Worm (Caenorhabditis elegans) whole organism, L2 larva: ENCODE data around the gene str-4.
A peak's percentile ranks its signal among the peaks of the same experiment; 100 is the strongest.

ENCODE experiments used
- C34F6.9 ChIP-seq: fragments of 150-350 bp; optimal IDR thresholded peaks from 2 replicates; lab custom pipeline; 2014; ENCODE audit warnings: missing biosample characterization, missing genetic modification characterization
- F13H6.1 ChIP-seq: sonication (generic microtip); optimal IDR thresholded peaks from 2 replicates; lab custom pipeline; 2016; ENCODE audit warnings: missing genetic modification characterization, missing compliant biosample characterization
- R02D3.7 ChIP-seq: fragments of 150-350 bp; optimal IDR thresholded peaks from 2 replicates; lab custom pipeline; 2014; ENCODE audit warnings: missing biosample characterization, missing genetic modification characterization
- Y55F3AM.14 ChIP-seq: fragments of 200-800 bp; sonication (Bioruptor generic); optimal IDR thresholded peaks from 2 replicates; lab custom pipeline; 2018; ENCODE audit warnings: mild to moderate bottlenecking, missing genetic modification characterization, missing compliant biosample characterization
- ZK546.5 ChIP-seq: sonication (generic microtip); optimal IDR thresholded peaks from 2 replicates; lab custom pipeline; 2017; ENCODE audit warnings: missing biosample characterization, missing genetic modification characterization
- alr-1 ChIP-seq: fragments of 150-350 bp; optimal IDR thresholded peaks from 2 replicates; lab custom pipeline; 2014; ENCODE audit warnings: missing biosample characterization, missing genetic modification characterization
- aly-2 ChIP-seq: fragments of 150-350 bp; optimal IDR thresholded peaks from 2 replicates; lab custom pipeline; 2014; ENCODE audit warnings: missing biosample characterization, missing genetic modification characterization
- blmp-1 ChIP-seq: sonication (generic microtip); optimal IDR thresholded peaks from 2 replicates; lab custom pipeline; 2017; ENCODE audit warnings: missing genetic modification characterization, mild to moderate bottlenecking, missing compliant biosample characterization, antibody characterized with exemption, moderate library complexity; ENCODE audit not compliant: insufficient read depth
- ceh-16 ChIP-seq: fragments of 150-350 bp; optimal IDR thresholded peaks from 2 replicates; lab custom pipeline; 2014; ENCODE audit warnings: missing biosample characterization, missing genetic modification characterization
- crh-2 ChIP-seq: sonication (generic microtip); optimal IDR thresholded peaks from 2 replicates; lab custom pipeline; 2017; ENCODE audit warnings: missing biosample characterization, missing genetic modification characterization
- egl-27 ChIP-seq: sonication (generic microtip); optimal IDR thresholded peaks from 3 replicates; lab custom pipeline; 2017; ENCODE audit warnings: missing biosample characterization, missing genetic modification reagents, missing genetic modification characterization
- elt-1 ChIP-seq: fragments of 150-350 bp; optimal IDR thresholded peaks from 2 replicates; lab custom pipeline; 2014; ENCODE audit warnings: missing biosample characterization, missing genetic modification characterization
- elt-3 ChIP-seq: sonication (generic microtip); optimal IDR thresholded peaks from 2 replicates; lab custom pipeline; 2017; ENCODE audit warnings: missing biosample characterization, missing genetic modification characterization
- fos-1 ChIP-seq: fragments of 150-350 bp; optimal IDR thresholded peaks from 2 replicates; lab custom pipeline; 2014; ENCODE audit warnings: missing biosample characterization, missing genetic modification characterization
- gmeb-1 ChIP-seq: fragments of 150-350 bp; optimal IDR thresholded peaks from 2 replicates; lab custom pipeline; 2014; ENCODE audit warnings: missing biosample characterization, missing genetic modification characterization
- lin-11 ChIP-seq: fragments of 150-350 bp; sonication (generic microtip); optimal IDR thresholded peaks from 2 replicates; lab custom pipeline; 2014; ENCODE audit warnings: missing biosample characterization, missing genetic modification characterization, inconsistent platforms, mixed read lengths
- lin-13 ChIP-seq: fragments of 150-350 bp; optimal IDR thresholded peaks from 2 replicates; lab custom pipeline; 2014; ENCODE audit warnings: missing biosample characterization, missing genetic modification reagents, missing genetic modification characterization
- lin-39 ChIP-seq: fragments of 150-350 bp; optimal IDR thresholded peaks from 2 replicates; lab custom pipeline; 2014; ENCODE audit warnings: missing biosample characterization, missing genetic modification reagents, missing genetic modification characterization
- lsy-2 ChIP-seq, 2 experiments: fragments of 150-350 bp in 1 of 2; sonication (generic microtip) in 1 of 2; optimal IDR thresholded peaks; 2 replicates each; lab custom pipeline; 2014 to 2017; ENCODE audit warnings: missing biosample characterization in 2 of 2, missing genetic modification characterization in 2 of 2
- mab-5 ChIP-seq: fragments of 150-350 bp; optimal IDR thresholded peaks from 2 replicates; lab custom pipeline; 2014; ENCODE audit warnings: missing biosample characterization, missing genetic modification characterization
- mbf-1 ChIP-seq: sonication (generic microtip); optimal IDR thresholded peaks from 2 replicates; lab custom pipeline; 2017; ENCODE audit warnings: missing biosample characterization, missing genetic modification characterization
- mdl-1 ChIP-seq, 2 experiments: fragments of 150-350 bp in 1 of 2; sonication (generic microtip) in 1 of 2; optimal IDR thresholded peaks; 2 replicates each; lab custom pipeline; 2017; ENCODE audit warnings: missing biosample characterization in 2 of 2, missing genetic modification characterization in 2 of 2
- nhr-10 ChIP-seq: sonication (generic microtip); optimal IDR thresholded peaks from 2 replicates; lab custom pipeline; 2017; ENCODE audit warnings: missing biosample characterization, missing genetic modification characterization
- nhr-11 ChIP-seq: fragments of 150-350 bp; optimal IDR thresholded peaks from 2 replicates; lab custom pipeline; 2014; ENCODE audit warnings: missing biosample characterization, missing genetic modification characterization
- nhr-129 ChIP-seq: fragments of 150-350 bp; optimal IDR thresholded peaks from 2 replicates; lab custom pipeline; 2014; ENCODE audit warnings: missing biosample characterization, missing genetic modification characterization
- nhr-21 ChIP-seq: fragments of 150-350 bp; optimal IDR thresholded peaks from 2 replicates; lab custom pipeline; 2014; ENCODE audit warnings: missing biosample characterization, missing genetic modification characterization
- nhr-23 ChIP-seq: fragments of 150-350 bp; optimal IDR thresholded peaks from 2 replicates; lab custom pipeline; 2014; ENCODE audit warnings: missing biosample characterization, missing genetic modification reagents, missing genetic modification characterization
- nhr-237 ChIP-seq: fragments of 150-350 bp; optimal IDR thresholded peaks from 2 replicates; lab custom pipeline; 2014; ENCODE audit warnings: missing biosample characterization, missing genetic modification characterization
- nhr-25 ChIP-seq: fragments of 150-350 bp; sonication (generic microtip); optimal IDR thresholded peaks from 3 replicates; lab custom pipeline; 2014; ENCODE audit warnings: missing biosample characterization, missing genetic modification characterization
- nhr-77 ChIP-seq: fragments of 150-350 bp; optimal IDR thresholded peaks from 2 replicates; lab custom pipeline; 2014; ENCODE audit warnings: missing biosample characterization, missing genetic modification characterization
- peb-1 ChIP-seq: fragments of 150-350 bp; optimal IDR thresholded peaks from 2 replicates; lab custom pipeline; 2014; ENCODE audit warnings: missing biosample characterization, missing genetic modification characterization
- sem-4 ChIP-seq: fragments of 150-350 bp; optimal IDR thresholded peaks from 2 replicates; lab custom pipeline; 2014; ENCODE audit warnings: missing biosample characterization, missing genetic modification reagents, missing genetic modification characterization
- skn-1 ChIP-seq: sonication (generic microtip); optimal IDR thresholded peaks from 2 replicates; lab custom pipeline; 2017; ENCODE audit warnings: missing biosample characterization, missing genetic modification characterization
- sma-3 ChIP-seq: sonication (generic microtip); optimal IDR thresholded peaks from 2 replicates; lab custom pipeline; 2016; ENCODE audit warnings: missing genetic modification reagents, missing genetic modification characterization, missing compliant biosample characterization
- sma-9 ChIP-seq, 2 experiments: fragments of 150-350 bp in 1 of 2; sonication (generic microtip) in 1 of 2; optimal IDR thresholded peaks; 2 replicates each; lab custom pipeline; 2014 to 2016; ENCODE audit warnings: missing genetic modification characterization in 2 of 2, mild to moderate bottlenecking in 1 of 2, missing biosample characterization in 1 of 2, missing compliant biosample characterization in 1 of 2, missing genetic modification reagents in 1 of 2, moderate library complexity in 1 of 2
- snpc-4 ChIP-seq: fragments of 150-350 bp; optimal IDR thresholded peaks from 2 replicates; lab custom pipeline; 2014; ENCODE audit warnings: missing biosample characterization, missing genetic modification characterization
- unc-39 ChIP-seq: fragments of 150-350 bp; optimal IDR thresholded peaks from 2 replicates; lab custom pipeline; 2014; ENCODE audit warnings: missing biosample characterization, missing genetic modification characterization
- unc-55 ChIP-seq: fragments of 150-350 bp; sonication (generic microtip); optimal IDR thresholded peaks from 3 replicates; lab custom pipeline; 2014; ENCODE audit warnings: missing biosample characterization, missing genetic modification reagents, missing genetic modification characterization
- unc-62 ChIP-seq: fragments of 150-350 bp; optimal IDR thresholded peaks from 2 replicates; lab custom pipeline; 2014; ENCODE audit warnings: missing biosample characterization, missing genetic modification reagents, missing genetic modification characterization
- zag-1 ChIP-seq: fragments of 150-350 bp; optimal IDR thresholded peaks from 2 replicates; lab custom pipeline; 2014; ENCODE audit warnings: missing biosample characterization, missing genetic modification characterization
- ztf-1 ChIP-seq: fragments of 200-800 bp; sonication (Bioruptor generic); conservative IDR thresholded peaks from 2 replicates; pipeline ENCODE4 v1.3.6; 2022; ENCODE audit warnings: missing genetic modification characterization, missing compliant biosample characterization
- ztf-11 ChIP-seq: sonication (generic microtip); optimal IDR thresholded peaks from 2 replicates; lab custom pipeline; 2017; ENCODE audit warnings: missing biosample characterization, missing genetic modification characterization
- ztf-4 ChIP-seq: fragments of 150-350 bp; optimal IDR thresholded peaks from 2 replicates; lab custom pipeline; 2014; ENCODE audit warnings: missing biosample characterization, missing genetic modification characterization

Gene str-4

ce11 chrV:13294507-13294906 lies 45.0 kb downstream of the str-4 start:
- TF ChIP-seq alr-1 (tag; lab: Kevin White, UChicago) (no peak), lin-13 (no peak), ztf-11 (no peak), mbf-1 (tag; lab: Kevin White, UChicago) (no peak), Y55F3AM.14 (no peak), nhr-77 (tag; lab: Kevin White, UChicago) (no peak), gmeb-1 (tag; lab: Kevin White, UChicago) (no peak), crh-2 (tag; lab: Kevin White, UChicago) (no peak), nhr-11 (tag; lab: Kevin White, UChicago) (no peak), elt-3 (tag; lab: Kevin White, UChicago) (no peak), skn-1 (no peak), ceh-16 (no peak), zag-1 (tag; lab: Kevin White, UChicago) (no peak), mab-5 (tag; lab: Kevin White, UChicago) (no peak), unc-62 (GFP tag; lab: Kevin White, UChicago) (no peak), R02D3.7 (tag; lab: Kevin White, UChicago) (no peak), mdl-1 (tag; optimal IDR thresholded peaks at IDR 0.05; lab: Kevin White, UChicago) (no peak)

- no peak for TF ChIP-seq nhr-25 (tag; lab: Kevin White, UChicago)
- TF ChIP-seq aly-2 (tag; lab: Kevin White, UChicago) = no peak
- no peak for TF ChIP-seq nhr-10
- TF ChIP-seq nhr-237 = no peak
- no peak for TF ChIP-seq gmeb-1 (tag; lab: Kevin White, UChicago)
- TF ChIP-seq nhr-129 (tag; lab: Kevin White, UChicago) = peak; percentile 1
- no peak for TF ChIP-seq nhr-11 (tag; lab: Kevin White, UChicago)
- no peak for TF ChIP-seq Y55F3AM.14
- no peak for TF ChIP-seq nhr-77 (tag; lab: Kevin White, UChicago)
- no peak for TF ChIP-seq unc-55 (GFP tag; lab: Kevin White, UChicago)
- no peak for TF ChIP-seq unc-39 (tag; lab: Kevin White, UChicago)
- no peak for TF ChIP-seq ztf-11
- no peak for TF ChIP-seq crh-2 (tag; lab: Kevin White, UChicago)
- TF ChIP-seq peb-1 (tag; lab: Kevin White, UChicago) = no peak
- TF ChIP-seq sma-3 = no peak
- no peak for TF ChIP-seq ztf-4 (tag; lab: Kevin White, UChicago)
- no peak for TF ChIP-seq ceh-16
- no peak for TF ChIP-seq lin-13
- peak in 1 of 2 experiments; percentile 17 for TF ChIP-seq lsy-2 (tag; optimal IDR thresholded peaks at IDR 0.05; lab: Kevin White, UChicago)
- peak; percentile 6 for TF ChIP-seq mab-5 (tag; lab: Kevin White, UChicago)
- peak; percentile 8 for TF ChIP-seq C34F6.9 (tag; lab: Kevin White, UChicago)
- no peak for TF ChIP-seq nhr-21 (tag; lab: Kevin White, UChicago)
- TF ChIP-seq lin-39 = no peak
- no peak for TF ChIP-seq lin-11
- no peak for TF ChIP-seq mbf-1 (tag; lab: Kevin White, UChicago)
- peak; percentile 37 for TF ChIP-seq F13H6.1 (tag; lab: Kevin White, UChicago)
- no peak for TF ChIP-seq snpc-4 (tag; lab: Kevin White, UChicago)
- TF ChIP-seq egl-27 (tag; lab: Kevin White, UChicago) = no peak
- no peak for TF ChIP-seq blmp-1
- no peak for TF ChIP-seq ztf-1 (GFP tag; lab: Robert Waterston, UW)
- TF ChIP-seq ZK546.5 (tag; lab: Kevin White, UChicago) = no peak
- no peak for TF ChIP-seq nhr-23 (tag; lab: Kevin White, UChicago)
- no peak for TF ChIP-seq elt-1 (tag; lab: Kevin White, UChicago)
- TF ChIP-seq zag-1 (tag; lab: Kevin White, UChicago) = no peak
- TF ChIP-seq elt-3 (tag; lab: Kevin White, UChicago) = no peak
- TF ChIP-seq fos-1 (tag; lab: Kevin White, UChicago) = no peak
- no peak for TF ChIP-seq mdl-1 (tag; optimal IDR thresholded peaks at IDR 0.05; lab: Kevin White, UChicago)
- TF ChIP-seq alr-1 (tag; lab: Kevin White, UChicago) = no peak
- no peak for TF ChIP-seq sma-9 (GFP tag; optimal IDR thresholded peaks at IDR 0.05; lab: Kevin White, UChicago)
- TF ChIP-seq sma-9 (tag; optimal IDR thresholded peaks at IDR 0.05; lab: Kevin White, UChicago) = no peak
- no peak for TF ChIP-seq sem-4 (tag; lab: Kevin White, UChicago)
- TF ChIP-seq skn-1 = no peak
- TF ChIP-seq, all 48 proteins: peak for 5
Observed at ce11 chrV:13288881-13289280, 50.7 kb downstream of the str-4 start.
